Worm (Caenorhabditis elegans) whole organism, L4/young adult: ENCODE measurements around the gene spcs-2.

Experiments used
- W03F9.2 ChIP-seq: fragments of 150-350 bp; optimal IDR thresholded peaks from 2 replicates; lab custom pipeline; 2014; ENCODE audit warnings: missing biosample characterization, missing genetic modification characterization
- dao-5 ChIP-seq: sonication (generic microtip); optimal IDR thresholded peaks from 2 replicates; lab custom pipeline; 2016; ENCODE audit warnings: missing genotype, missing genetic modification characterization, moderate library complexity, missing compliant biosample characterization
- him-1 ChIP-seq: sonication (generic microtip); optimal IDR thresholded peaks from 2 replicates; lab custom pipeline; 2016; ENCODE audit warnings: missing genotype, missing genetic modification reagents, missing genetic modification characterization, missing compliant biosample characterization

spcs-2 gene

ce11 chrIII:12906611-12907037 is 31.8 kb downstream of the spcs-2 start:
- TF ChIP-seq W03F9.2, result no peak
- no peak for TF ChIP-seq him-1
- TF ChIP-seq dao-5 (tag; lab: Kevin White, UChicago), result no peak

- TF ChIP-seq dao-5 (tag; lab: Kevin White, UChicago) (no peak), W03F9.2 (no peak), him-1 (no peak)
These were observed 32.4 kb downstream of the spcs-2 start for ce11 chrIII:12907218-12907617.

ce11 chrIII:12910365-12910764 is 35.5 kb downstream of the spcs-2 start, which contains the start of gene flp-14:
TSS of gene flp-14 (plus strand) at chrIII:12910510.
- TF ChIP-seq dao-5 (tag; lab: Kevin White, UChicago) (no peak), him-1 (no peak), W03F9.2 (no peak)

- no peak for TF ChIP-seq W03F9.2
- TF ChIP-seq dao-5 (tag; lab: Kevin White, UChicago), result no peak
- no peak for TF ChIP-seq him-1
These were observed 41.6 kb downstream of the spcs-2 start for ce11 chrIII:12916459-12916858.

- TF ChIP-seq W03F9.2, result no peak
- TF ChIP-seq dao-5 (tag; lab: Kevin White, UChicago), result no peak
- no peak for TF ChIP-seq him-1
These were observed 43.0 kb downstream of the spcs-2 start for ce11 chrIII:12917852-12918251.

ce11 chrIII:12918575-12918974 is 43.7 kb downstream of the spcs-2 start, which contains the start of gene Y37D8A.16:
TSS of gene Y37D8A.16 (minus strand) at chrIII:12918675.
- TF ChIP-seq W03F9.2 (no peak), dao-5 (tag; lab: Kevin White, UChicago) (no peak), him-1 (no peak)

ce11 chrIII:12919882-12920281 is 45.1 kb downstream of the spcs-2 start:
- TF ChIP-seq W03F9.2 (no peak), him-1 (no peak), dao-5 (tag; lab: Kevin White, UChicago) (no peak)

ce11 chrIII:12920810-12921209 is 46.0 kb downstream of the spcs-2 start:
- TF ChIP-seq W03F9.2 (no peak), him-1 (no peak), dao-5 (tag; lab: Kevin White, UChicago) (no peak)
